Worm (Caenorhabditis elegans): ENCODE measurements around the gene Y48E1B.17.

DNA sequence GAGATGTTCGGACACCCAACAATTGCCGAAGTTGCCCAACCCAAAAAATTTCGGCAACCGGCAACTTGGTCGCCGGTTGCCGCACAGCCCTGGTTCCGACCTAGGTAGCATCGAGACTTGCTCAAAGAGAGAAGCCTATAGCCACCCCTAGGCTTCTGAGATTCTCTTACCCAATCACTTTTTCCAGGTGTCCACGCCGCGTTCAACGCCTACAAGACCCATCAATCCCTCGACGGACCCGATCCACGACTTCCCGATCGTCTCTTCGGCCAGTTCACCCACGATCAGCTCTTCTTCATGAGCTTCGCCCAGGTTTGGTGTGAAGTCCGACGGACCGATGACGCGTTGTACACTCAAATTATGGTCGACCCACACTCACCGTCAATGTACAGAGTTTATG lies 25.1 kb downstream of the Y48E1B.17 start:
- TF ChIP-seq ets-7 (tag; optimal IDR thresholded peaks at IDR 0.05) (no peak), ama-1 (optimal IDR thresholded peaks at IDR 0.05) (no peak), hmg-4 (GFP tag; optimal IDR thresholded peaks at IDR 0.05) (no peak), hmbx-1 (tag; optimal IDR thresholded peaks at IDR 0.05) (no peak), aly-1 (tag; optimal IDR thresholded peaks at IDR 0.05) (no peak), pes-1 (GFP tag; IDR thresholded peaks at IDR 0.05) (no peak), sea-1 (GFP tag; conservative IDR thresholded peaks at IDR 0.05) (no peak), tbx-37 (GFP tag; conservative IDR thresholded peaks at IDR 0.05) (no peak), flt-1 (GFP tag; IDR thresholded peaks at IDR 0.05) (no peak), tbx-11 (GFP tag; IDR thresholded peaks at IDR 0.05) (no peak), B0310.2 (tag; optimal IDR thresholded peaks at IDR 0.05) (no peak)
